Fruit fly (Drosophila melanogaster): ENCODE measurements around the gene Lgr3.

DNA sequence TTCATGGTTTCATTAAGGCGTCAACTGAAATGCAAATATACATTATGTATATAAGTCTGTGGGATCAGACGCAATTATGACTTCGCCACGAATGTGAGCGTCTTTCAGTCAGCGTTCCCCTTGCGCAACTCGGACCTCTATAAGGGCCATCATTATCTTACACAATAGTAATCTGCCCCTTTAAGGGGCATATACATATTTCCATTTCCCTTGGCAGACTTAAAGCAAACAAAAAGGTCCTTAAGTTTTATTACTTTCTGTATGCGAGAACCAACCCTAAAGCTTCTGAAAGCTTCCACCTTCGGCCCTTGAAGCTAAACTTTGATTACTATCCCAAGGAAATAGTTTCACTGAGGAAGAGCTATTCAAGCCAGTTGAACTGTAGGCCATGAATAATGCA, 15.2 kb upstream of the Lgr3 start:
- no peak for TF ChIP-seq CG11617 (GFP tag; optimal IDR thresholded peaks at IDR 0.05)
- no peak for TF ChIP-seq CG1620 (GFP tag; optimal IDR thresholded peaks at IDR 0.05)

All from whole organism, adult.